Worm (Caenorhabditis elegans): ENCODE results near the gene C02E7.6.

DNA sequence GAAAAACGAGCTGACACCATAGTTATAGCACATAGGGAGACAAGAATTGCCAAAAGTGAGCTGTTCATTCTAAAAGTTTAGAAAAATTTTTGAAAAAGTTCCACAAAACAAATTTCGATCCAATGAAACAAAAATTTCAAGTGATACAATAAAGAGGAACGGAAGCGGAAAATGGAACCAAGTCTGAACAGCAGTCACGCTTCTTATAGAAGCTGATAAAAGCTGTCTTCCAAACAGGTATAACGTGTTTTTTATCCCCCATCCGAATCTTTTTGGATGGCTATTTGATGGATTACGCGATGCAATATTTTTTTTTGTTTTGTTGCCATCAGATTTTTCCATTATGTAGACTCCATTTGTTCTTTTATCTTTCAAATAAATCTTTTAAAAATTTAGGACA is 6.7 kb upstream of the C02E7.6 start, which contains the start of gene H23N18.5:
- TF ChIP-seq him-1 (tag; optimal IDR thresholded peaks at IDR 0.05) (no peak), dao-5 (tag; optimal IDR thresholded peaks at IDR 0.05) (no peak), W03F9.2 (tag; optimal IDR thresholded peaks at IDR 0.05) (no peak)

All from whole organism, L4/young adult.